Fruit fly (Drosophila melanogaster) whole organism, embryonic: Measurements from ENCODE around the gene CG42711.

Experiments used
- Adf1 ChIP-seq: fragments of 200-800 bp; sonication (Bioruptor generic); IDR thresholded peaks from 2 replicates; pipeline ENCODE4 v1.3.6; 2022; ENCODE audit warnings: missing biosample characterization, missing genetic modification characterization
- Awh ChIP-seq: fragments of 200-800 bp; sonication (Bioruptor generic); IDR thresholded peaks from 2 replicates; pipeline ENCODE4, ENCODE4 v1.3.6; 2022; ENCODE audit warnings: missing biosample characterization, missing genetic modification characterization
- CG11247 ChIP-seq: fragments of 200-800 bp; sonication (Bioruptor generic); IDR thresholded peaks from 2 replicates; pipeline ENCODE4 v1.3.6; 2022; ENCODE audit warnings: missing biosample characterization, missing genetic modification characterization
- CG11398 ChIP-seq: fragments of 200-800 bp; sonication (Bioruptor generic); optimal IDR thresholded peaks from 2 replicates; lab custom pipeline; 2016; ENCODE audit warnings: missing biosample characterization, missing genetic modification characterization
- CG12219 ChIP-seq: fragments of 200-800 bp; sonication (Bioruptor generic); optimal IDR thresholded peaks from 3 replicates; lab custom pipeline; 2018; ENCODE audit warnings: missing biosample characterization, mild to moderate bottlenecking, missing genetic modification characterization
- CG12744 ChIP-seq: fragments of 200-800 bp; sonication (Bioruptor generic); optimal IDR thresholded peaks from 2 replicates; lab custom pipeline; 2016; ENCODE audit warnings: missing biosample characterization, missing genetic modification characterization
- CG13775 ChIP-seq: fragments of 200-800 bp; sonication (Bioruptor generic); optimal IDR thresholded peaks from 3 replicates; lab custom pipeline; 2017; ENCODE audit warnings: missing biosample characterization, mild to moderate bottlenecking, missing genetic modification characterization
- CG13894 ChIP-seq: fragments of 200-800 bp; sonication (Bioruptor generic); optimal IDR thresholded peaks from 3 replicates; lab custom pipeline; 2018; ENCODE audit warnings: missing biosample characterization, mild to moderate bottlenecking, missing genetic modification characterization, moderate library complexity
- CG14710 ChIP-seq: fragments of 200-800 bp; sonication (Bioruptor generic); optimal IDR thresholded peaks from 3 replicates; lab custom pipeline; 2019; ENCODE audit warnings: missing biosample characterization, mild to moderate bottlenecking, missing genetic modification characterization, moderate library complexity
- CG15601 ChIP-seq: fragments of 200-800 bp; sonication (Bioruptor generic); optimal IDR thresholded peaks from 3 replicates; lab custom pipeline; 2019; ENCODE audit warnings: missing biosample characterization, mild to moderate bottlenecking, missing genetic modification characterization, moderate library complexity
- CG15696 ChIP-seq: fragments of 200-800 bp; sonication (Bioruptor generic); optimal IDR thresholded peaks from 2 replicates; lab custom pipeline; 2019; ENCODE audit warnings: missing biosample characterization, mild to moderate bottlenecking, missing genetic modification characterization, moderate library complexity
- CG17612 ChIP-seq: fragments of 200-800 bp; sonication (Bioruptor generic); IDR thresholded peaks from 2 replicates; pipeline ENCODE4 v1.3.6; 2022; ENCODE audit warnings: missing biosample characterization, missing genetic modification characterization
- CG18262 ChIP-seq: fragments of 200-800 bp; optimal IDR thresholded peaks from 3 replicates; lab custom pipeline; 2019; ENCODE audit warnings: missing biosample characterization, mild to moderate bottlenecking, missing genetic modification characterization, moderate library complexity
- CG18599 ChIP-seq: fragments of 200-800 bp; sonication (Bioruptor generic); optimal IDR thresholded peaks from 3 replicates; lab custom pipeline; 2017; ENCODE audit warnings: missing biosample characterization, missing genetic modification characterization, mild to moderate bottlenecking, moderate library complexity, missing genetic modification reagents
- CG2120 ChIP-seq: fragments of 200-800 bp; sonication (Bioruptor generic); optimal IDR thresholded peaks from 3 replicates; lab custom pipeline; 2016; ENCODE audit warnings: missing biosample characterization, missing genetic modification characterization
- CG2202 ChIP-seq: fragments of 200-800 bp; sonication (Bioruptor generic); optimal IDR thresholded peaks from 2 replicates; lab custom pipeline; 2018; ENCODE audit warnings: missing biosample characterization, mild to moderate bottlenecking, missing genetic modification characterization
- CG33557 ChIP-seq: fragments of 200-800 bp; sonication (Bioruptor generic); optimal IDR thresholded peaks from 2 replicates; lab custom pipeline; 2019; ENCODE audit warnings: missing biosample characterization, mild to moderate bottlenecking, missing genetic modification characterization, moderate library complexity
- CG34376 ChIP-seq: fragments of 200-800 bp; sonication (Bioruptor generic); optimal IDR thresholded peaks from 2 replicates; lab custom pipeline; 2018; ENCODE audit warnings: missing biosample characterization, mild to moderate bottlenecking, missing genetic modification characterization
- CG5245 ChIP-seq: fragments of 200-800 bp; sonication (Bioruptor generic); optimal IDR thresholded peaks from 3 replicates; lab custom pipeline; 2016; ENCODE audit warnings: missing biosample characterization, missing genetic modification characterization
- CG6791 ChIP-seq: fragments of 200-800 bp; sonication (Bioruptor generic); IDR thresholded peaks from 3 replicates; pipeline ENCODE4 v1.3.6; 2022; ENCODE audit warnings: missing biosample characterization, missing genetic modification characterization; ENCODE audit not compliant: partially characterized antibody
- CG8281 ChIP-seq: fragments of 200-800 bp; sonication (Bioruptor generic); optimal IDR thresholded peaks from 2 replicates; lab custom pipeline; 2018; ENCODE audit warnings: missing biosample characterization, mild to moderate bottlenecking, missing genetic modification characterization, moderate library complexity
- CG9609 ChIP-seq: fragments of 200-800 bp; sonication (Bioruptor generic); optimal IDR thresholded peaks from 3 replicates; lab custom pipeline; 2016; ENCODE audit warnings: missing biosample characterization, missing genetic modification characterization
- Chrac-16 ChIP-seq: fragments of 200-800 bp; sonication (Bioruptor generic); optimal IDR thresholded peaks from 3 replicates; lab custom pipeline; 2016; ENCODE audit warnings: missing biosample characterization, missing genetic modification characterization
- Dad ChIP-seq: fragments of 200-800 bp; sonication (Bioruptor generic); optimal IDR thresholded peaks from 3 replicates; lab custom pipeline; 2016; ENCODE audit warnings: missing biosample characterization, missing genetic modification characterization
- Dbx ChIP-seq: fragments of 200-800 bp; sonication (Bioruptor generic); IDR thresholded peaks from 3 replicates; pipeline ENCODE4 v1.3.6; 2022; ENCODE audit warnings: missing biosample characterization, missing genetic modification characterization
- Dek ChIP-seq: fragments of 200-800 bp; sonication (Bioruptor generic); optimal IDR thresholded peaks from 3 replicates; lab custom pipeline; 2019; ENCODE audit warnings: missing biosample characterization, mild to moderate bottlenecking, missing genetic modification characterization, moderate library complexity
- ERR ChIP-seq: fragments of 200-800 bp; sonication (Bioruptor generic); optimal IDR thresholded peaks from 2 replicates; lab custom pipeline; 2016; ENCODE audit warnings: missing biosample characterization, missing genetic modification characterization
- Hmr ChIP-seq: fragments of 200-800 bp; sonication (Bioruptor generic); optimal IDR thresholded peaks from 3 replicates; lab custom pipeline; 2017; ENCODE audit warnings: mild to moderate bottlenecking, missing biosample characterization, missing genetic modification reagents, missing genetic modification characterization
- Hmx ChIP-seq: fragments of 200-800 bp; sonication (Bioruptor generic); optimal IDR thresholded peaks from 2 replicates; lab custom pipeline; 2016; ENCODE audit warnings: missing biosample characterization, missing genetic modification characterization
- Kr ChIP-seq: fragments of 200-800 bp; sonication (Bioruptor generic); optimal IDR thresholded peaks from 2 replicates; lab custom pipeline; 2017; ENCODE audit warnings: missing biosample characterization, mild to moderate bottlenecking, missing genetic modification characterization
- MBD-R2 ChIP-seq: fragments of 200-800 bp; sonication (Bioruptor generic); IDR thresholded peaks from 2 replicates; pipeline ENCODE4 v1.3.6; 2022; ENCODE audit warnings: missing biosample characterization, missing genetic modification characterization
- Ravus ChIP-seq: fragments of 200-800 bp; sonication (Bioruptor generic); IDR thresholded peaks from 2 replicates; pipeline ENCODE4 v1.3.6; 2022; ENCODE audit warnings: missing biosample characterization, missing genetic modification characterization
- Six4 ChIP-seq: fragments of 200-800 bp; sonication (Bioruptor generic); optimal IDR thresholded peaks from 2 replicates; lab custom pipeline; 2016; ENCODE audit warnings: missing biosample characterization, missing genetic modification characterization
- Xrp1 ChIP-seq: fragments of 200-800 bp; sonication (Bioruptor generic); IDR thresholded peaks from 2 replicates; pipeline ENCODE4 v1.3.6; 2022; ENCODE audit warnings: missing biosample characterization, missing genetic modification characterization
- ash1 ChIP-seq: fragments of 200-800 bp; sonication (Bioruptor generic); optimal IDR thresholded peaks from 2 replicates; lab custom pipeline; 2018; ENCODE audit warnings: missing biosample characterization, mild to moderate bottlenecking, missing genetic modification characterization
- bcd ChIP-seq: fragments of 200-800 bp; sonication (Bioruptor generic); optimal IDR thresholded peaks from 2 replicates; lab custom pipeline; 2017; ENCODE audit warnings: missing biosample characterization, mild to moderate bottlenecking, missing genetic modification characterization
- caup ChIP-seq: fragments of 200-800 bp; sonication (Bioruptor generic); optimal IDR thresholded peaks from 3 replicates; lab custom pipeline; 2017; ENCODE audit warnings: missing biosample characterization, mild to moderate bottlenecking, missing genetic modification characterization, moderate library complexity; ENCODE audit not compliant: severe bottlenecking
- dpn ChIP-seq, 2 experiments: fragments of 200-800 bp; sonication (Bioruptor generic); optimal IDR thresholded peaks; 3 replicates each; lab custom pipeline; 2016; ENCODE audit warnings: missing biosample characterization in 2 of 2, missing genetic modification characterization in 2 of 2
- exex ChIP-seq: fragments of 200-800 bp; sonication (Bioruptor generic); optimal IDR thresholded peaks from 4 replicates; lab custom pipeline; 2018; ENCODE audit warnings: missing biosample characterization, mild to moderate bottlenecking, missing genetic modification characterization, moderate library complexity
- gcm2 ChIP-seq: fragments of 200-800 bp; sonication (Bioruptor generic); optimal IDR thresholded peaks from 2 replicates; lab custom pipeline; 2016; ENCODE audit warnings: missing biosample characterization, missing genetic modification characterization
- grn ChIP-seq: fragments of 200-800 bp; sonication (Bioruptor generic); optimal IDR thresholded peaks from 3 replicates; lab custom pipeline; 2017; ENCODE audit warnings: missing biosample characterization, missing genetic modification characterization
- lab ChIP-seq: fragments of 200-800 bp; sonication (Bioruptor generic); optimal IDR thresholded peaks from 3 replicates; lab custom pipeline; 2017; ENCODE audit warnings: missing biosample characterization, missing genetic modification characterization, mild to moderate bottlenecking, moderate library complexity, missing genetic modification reagents
- nmo ChIP-seq: fragments of 200-800 bp; sonication (Bioruptor generic); optimal IDR thresholded peaks from 2 replicates; lab custom pipeline; 2018; ENCODE audit warnings: missing biosample characterization, mild to moderate bottlenecking, missing genetic modification characterization, moderate library complexity
- ro ChIP-seq: fragments of 200-800 bp; sonication (Bioruptor generic); IDR thresholded peaks from 2 replicates; pipeline ENCODE4 v1.3.6; 2022; ENCODE audit warnings: missing biosample characterization, missing genetic modification characterization
- salm ChIP-seq: fragments of 200-800 bp; sonication (Bioruptor generic); optimal IDR thresholded peaks from 2 replicates; lab custom pipeline; 2018; ENCODE audit warnings: missing biosample characterization, mild to moderate bottlenecking, missing genetic modification characterization
- sd ChIP-seq: fragments of 200-800 bp; sonication (Bioruptor generic); optimal IDR thresholded peaks from 3 replicates; lab custom pipeline; 2018; ENCODE audit warnings: missing biosample characterization, mild to moderate bottlenecking, missing genetic modification characterization, moderate library complexity
- sens ChIP-seq: fragments of 200-800 bp; sonication (Bioruptor generic); peaks from one replicate; lab custom pipeline; 2016; ENCODE audit warnings: missing biosample characterization, missing genetic modification characterization
- sug ChIP-seq: fragments of 200-800 bp; optimal IDR thresholded peaks from 2 replicates; lab custom pipeline; 2019; ENCODE audit warnings: missing biosample characterization, mild to moderate bottlenecking, missing genetic modification characterization, moderate library complexity
- tgo ChIP-seq: fragments of 200-800 bp; sonication (Bioruptor generic); IDR thresholded peaks from 3 replicates; pipeline ENCODE4 v1.3.6; 2022; ENCODE audit warnings: missing biosample characterization, missing genetic modification characterization
- twi ChIP-seq: fragments of 200-800 bp; optimal IDR thresholded peaks from 2 replicates; lab custom pipeline; 2019; ENCODE audit warnings: missing biosample characterization, mild to moderate bottlenecking, missing genetic modification characterization, moderate library complexity

CG42711 gene

dm6 chr2L:13905848-13906585 lies 25.1 kb downstream of the CG42711 start:
- no peak for TF ChIP-seq CG11247 (GFP tag; lab: Robert Waterston, UW)
- TF ChIP-seq CG11398 (GFP tag; lab: Kevin White, UChicago): no peak
- TF ChIP-seq caup (GFP tag; lab: Kevin White, UChicago): no peak
- TF ChIP-seq Hmx (GFP tag; lab: Kevin White, UChicago): no peak
- peak; percentile 43 for TF ChIP-seq sens
- TF ChIP-seq Dek (tag; lab: Kevin White, UChicago): no peak
- no peak for TF ChIP-seq Adf1 (GFP tag; lab: Robert Waterston, UW)
- TF ChIP-seq CG12744 (GFP tag; lab: Kevin White, UChicago): no peak
- TF ChIP-seq CG13775 (GFP tag; lab: Kevin White, UChicago): no peak
- TF ChIP-seq Hmr (GFP tag; lab: Kevin White, UChicago): no peak
- no peak for TF ChIP-seq ERR (GFP tag; lab: Kevin White, UChicago)
- no peak for TF ChIP-seq nmo
- no peak for TF ChIP-seq MBD-R2
- TF ChIP-seq CG34376: peak; percentile 92
- no peak for TF ChIP-seq CG9609
- peak; percentile 8 for TF ChIP-seq twi
- TF ChIP-seq Dbx (GFP tag; lab: Robert Waterston, UW): no peak
- peak; percentile 84 for TF ChIP-seq sd (tag; lab: Kevin White, UChicago)
- no peak for TF ChIP-seq Xrp1 (GFP tag; lab: Robert Waterston, UW)
- TF ChIP-seq lab (GFP tag; lab: Kevin White, UChicago): no peak
- TF ChIP-seq salm (tag; lab: Kevin White, UChicago): peak; percentile 21
- TF ChIP-seq Dad (GFP tag; lab: Kevin White, UChicago): no peak
- TF ChIP-seq tgo (GFP tag; lab: Robert Waterston, UW): no peak
- no peak for TF ChIP-seq Ravus (GFP tag; lab: Robert Waterston, UW)
- TF ChIP-seq ro (GFP tag; lab: Robert Waterston, UW): no peak
- no peak for TF ChIP-seq CG5245 (GFP tag; lab: Kevin White, UChicago)
- TF ChIP-seq CG2202 (tag; lab: Kevin White, UChicago): no peak
- no peak for TF ChIP-seq Six4
- peak; percentile 68 for TF ChIP-seq CG15601 (tag; lab: Kevin White, UChicago)
- no peak for TF ChIP-seq CG13894 (tag; lab: Kevin White, UChicago)
- peak; percentile 48 for TF ChIP-seq CG15696
- peak; percentile 88 for TF ChIP-seq exex (tag; lab: Kevin White, UChicago)
- TF ChIP-seq CG2120 (GFP tag; lab: Kevin White, UChicago): no peak
- peak; percentile 60 for TF ChIP-seq grn (GFP tag; lab: Kevin White, UChicago)
- TF ChIP-seq Kr (GFP tag; lab: Kevin White, UChicago): no peak
- no peak for TF ChIP-seq gcm2 (GFP tag; lab: Kevin White, UChicago)
- TF ChIP-seq CG14710 (tag; lab: Kevin White, UChicago): no peak
- TF ChIP-seq dpn (GFP tag; optimal IDR thresholded peaks at IDR 0.05; lab: Kevin White, UChicago): no peak
- TF ChIP-seq CG8281: no peak
- TF ChIP-seq bcd (GFP tag; lab: Kevin White, UChicago): no peak
- TF ChIP-seq sug (tag; lab: Kevin White, UChicago): peak; percentile 32
- peak; percentile 38 for TF ChIP-seq CG33557 (GFP tag; lab: Kevin White, UChicago)
- TF ChIP-seq CG6791 (GFP tag; lab: Robert Waterston, UW): no peak
- TF ChIP-seq ash1 (GFP tag; lab: Kevin White, UChicago): no peak
- no peak for TF ChIP-seq CG18262
- TF ChIP-seq CG17612 (GFP tag; lab: Robert Waterston, UW): no peak
- TF ChIP-seq Awh: no peak
- no peak for TF ChIP-seq Chrac-16 (GFP tag; lab: Kevin White, UChicago)
- no peak for TF ChIP-seq CG18599
- no peak for TF ChIP-seq CG12219 (GFP tag; lab: Kevin White, UChicago)
